Worm (Caenorhabditis elegans) whole organism, L4/young adult: ENCODE measurements around the gene H14A12.5.
A peak's percentile ranks its signal among the peaks of the same experiment; 100 is the strongest.

Source experiments
- W03F9.2 ChIP-seq: fragments of 150-350 bp; optimal IDR thresholded peaks from 2 replicates; lab custom pipeline; 2014; ENCODE audit warnings: missing biosample characterization, missing genetic modification characterization
- dao-5 ChIP-seq: sonication (generic microtip); optimal IDR thresholded peaks from 2 replicates; lab custom pipeline; 2016; ENCODE audit warnings: missing genotype, missing genetic modification characterization, moderate library complexity, missing compliant biosample characterization
- him-1 ChIP-seq: sonication (generic microtip); optimal IDR thresholded peaks from 2 replicates; lab custom pipeline; 2016; ENCODE audit warnings: missing genotype, missing genetic modification reagents, missing genetic modification characterization, missing compliant biosample characterization

DNA sequence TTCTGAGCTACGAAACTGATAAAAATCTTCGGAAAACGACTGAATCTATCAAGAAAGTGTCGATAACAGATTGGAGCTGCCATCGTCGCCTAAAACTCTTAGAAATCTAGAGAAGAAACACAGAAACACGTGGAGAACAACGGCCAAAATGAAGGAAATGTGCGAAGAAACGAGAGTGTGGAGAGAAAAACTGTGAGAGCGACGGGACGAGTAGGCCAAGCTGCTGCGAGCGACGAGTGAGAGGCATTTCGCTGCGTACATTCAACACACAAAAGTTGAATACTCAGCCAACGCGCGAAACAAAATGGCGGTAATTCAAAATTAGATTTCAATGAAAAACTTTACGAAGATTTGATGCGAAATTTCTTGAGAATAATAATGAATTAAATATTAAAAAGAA, 29.5 kb upstream of the H14A12.5 start:
- TF ChIP-seq him-1 (tag; lab: Kevin White, UChicago), result no peak
- no peak for TF ChIP-seq dao-5 (tag; lab: Kevin White, UChicago)
- peak; percentile 86 for TF ChIP-seq W03F9.2
